Fruit fly (Drosophila melanogaster): ENCODE results near the gene CG6793.

- TF ChIP-seq CG8478 (optimal IDR thresholded peaks at IDR 0.05) (no peak), CTCF (optimal IDR thresholded peaks at IDR 0.05) (no peak)
Observed at dm6 chr3L:12081679-12082520, 39.7 kb downstream of the CG6793 start, which contains the start of gene Sema5c.

Data from S2 (cell line).